Fruit fly (Drosophila melanogaster): ENCODE results near the gene Atg8a.
A peak's percentile ranks its signal among the peaks of the same experiment; 100 is the strongest.

The Atg8a gene

dm6 chrX:10719280-10719679 is 48.9 kb downstream of the Atg8a start (continued):
- TF ChIP-seq Doc2 (GFP tag; IDR thresholded peaks at IDR 0.05) (no peak), CG14014 (GFP tag; IDR thresholded peaks at IDR 0.05) (0 out of 2 replicates have a peak, but pooled peaks have one; percentile 21), crp (GFP tag; optimal IDR thresholded peaks at IDR 0.05) (no peak), CG13624 (GFP tag; optimal IDR thresholded peaks at IDR 0.05) (no peak), Mad (GFP tag; optimal IDR thresholded peaks at IDR 0.05) (no peak), NC2β (GFP tag; optimal IDR thresholded peaks at IDR 0.05) (no peak), prd (optimal IDR thresholded peaks at IDR 0.05) (no peak), prd (GFP tag; IDR thresholded peaks at IDR 0.05) (0 out of 3 replicates have a peak, but pooled peaks have one; percentile 22), CG4282 (GFP tag; optimal IDR thresholded peaks at IDR 0.05) (no peak), sob (GFP tag; IDR thresholded peaks at IDR 0.05) (peak; percentile 43; the same call in 1 of the 2 replicates), rib (GFP tag; IDR thresholded peaks at IDR 0.05) (peak; percentile 84), CG9932 (GFP tag; IDR thresholded peaks at IDR 0.05) (peak; percentile 32; the same call in 1 of the 2 replicates), ab (GFP tag; optimal IDR thresholded peaks at IDR 0.05) (no peak), CG8765 (GFP tag; IDR thresholded peaks at IDR 0.05) (no peak), CG13775 (GFP tag; optimal IDR thresholded peaks at IDR 0.05) (no peak), CrebB (tag; optimal IDR thresholded peaks at IDR 0.05) (no peak), bigmax (GFP tag; optimal IDR thresholded peaks at IDR 0.05) (no peak), sqz (GFP tag; optimal IDR thresholded peaks at IDR 0.05) (no peak), bcd (GFP tag; optimal IDR thresholded peaks at IDR 0.05) (no peak), CG10147 (GFP tag; optimal IDR thresholded peaks at IDR 0.05) (no peak), Atf6 (GFP tag; IDR thresholded peaks at IDR 0.05) (no peak), CG10543 (GFP tag; optimal IDR thresholded peaks at IDR 0.05) (peak; percentile 39), Fer2 (tag; optimal IDR thresholded peaks at IDR 0.05) (no peak), lab (GFP tag; optimal IDR thresholded peaks at IDR 0.05) (peak; percentile 41), Ptx1 (GFP tag; IDR thresholded peaks at IDR 0.05) (0 out of 2 replicates have a peak, but pooled peaks have one; percentile 9), cwo (GFP tag; optimal IDR thresholded peaks at IDR 0.05) (peak; percentile 16), Dref (GFP tag; IDR thresholded peaks at IDR 0.05) (no peak), vnd (GFP tag; IDR thresholded peaks at IDR 0.05; ENCODE audit: partially characterized antibody) (0 out of 3 replicates have a peak, but pooled peaks have one; percentile 28), sug (tag; optimal IDR thresholded peaks at IDR 0.05) (peak; percentile 68), CG2120 (GFP tag; optimal IDR thresholded peaks at IDR 0.05) (no peak), CG17385 (GFP tag; optimal IDR thresholded peaks at IDR 0.05) (no peak), CG11695 (GFP tag; IDR thresholded peaks at IDR 0.05) (no peak), sc (optimal IDR thresholded peaks at IDR 0.05) (no peak), sc (GFP tag; optimal IDR thresholded peaks at IDR 0.05) (no peak), zf30C (GFP tag; optimal IDR thresholded peaks at IDR 0.05) (no peak), yki (optimal IDR thresholded peaks at IDR 0.05) (no peak), CG18619 (GFP tag; optimal IDR thresholded peaks at IDR 0.05) (no peak)

dm6 chrX:10717869-10718268 is 50.3 kb downstream of the Atg8a start:
- TF ChIP-seq row (GFP tag; IDR thresholded peaks at IDR 0.05) (peak; percentile 60), CG17385 (GFP tag; optimal IDR thresholded peaks at IDR 0.05) (peak; percentile 32), Mrtf (GFP tag; IDR thresholded peaks at IDR 0.05) (0 out of 3 replicates have a peak, but pooled peaks have one; percentile 32), seq (GFP tag; IDR thresholded peaks at IDR 0.05) (0 out of 2 replicates have a peak, but pooled peaks have one; percentile 19), ranshi (GFP tag; IDR thresholded peaks at IDR 0.05) (0 out of 2 replicates have a peak, but pooled peaks have one; percentile 32), Awh (GFP tag; IDR thresholded peaks at IDR 0.05) (0 out of 2 replicates have a peak, but pooled peaks have one; percentile 16), caup (GFP tag; optimal IDR thresholded peaks at IDR 0.05; ENCODE audit: severe bottlenecking) (no peak), CG17361 (GFP tag; IDR thresholded peaks at IDR 0.05) (peak; percentile 49; the same call in 1 of the 3 replicates), PHDP (tag; optimal IDR thresholded peaks at IDR 0.05) (peak; percentile 37), grau (tag; optimal IDR thresholded peaks at IDR 0.05) (peak; percentile 45), ind (GFP tag; optimal IDR thresholded peaks at IDR 0.05) (peak; percentile 50), Xrp1 (GFP tag; IDR thresholded peaks at IDR 0.05) (peak; percentile 56), CG4707 (GFP tag; optimal IDR thresholded peaks at IDR 0.05) (no peak), wor (GFP tag; IDR thresholded peaks at IDR 0.05) (peak; percentile 27; the same call in 1 of the 2 replicates), CG30403 (GFP tag; optimal IDR thresholded peaks at IDR 0.05) (peak; percentile 30), Optix (GFP tag; IDR thresholded peaks at IDR 0.05) (0 out of 3 replicates have a peak, but pooled peaks have one; percentile 18), grn (GFP tag; optimal IDR thresholded peaks at IDR 0.05) (no peak)
